Worm (Caenorhabditis elegans): Measurements from ENCODE around the gene C54F6.5.

DNA sequence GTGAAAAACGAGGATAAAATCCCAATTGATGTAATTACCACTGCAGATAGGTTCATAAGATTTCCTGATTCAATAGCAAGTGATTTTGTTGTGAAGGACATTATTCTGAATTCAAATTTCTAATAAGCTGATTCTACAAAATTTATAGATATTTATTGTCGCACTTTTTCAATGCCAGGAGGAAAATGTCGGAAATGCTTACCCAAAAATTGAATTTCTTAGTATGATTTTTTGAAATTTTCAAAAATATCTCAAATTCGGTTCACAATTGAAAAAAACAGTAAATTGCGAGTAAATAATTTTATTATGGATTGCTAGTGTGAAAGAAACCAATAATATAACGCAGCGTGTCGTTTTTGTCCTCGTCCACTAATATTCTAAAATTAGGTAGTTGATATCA lies 36.0 kb upstream of the C54F6.5 start, which contains the start of gene srbc-10:
- TF ChIP-seq sea-1 (GFP tag; conservative IDR thresholded peaks at IDR 0.05) (no peak), scrt-1 (GFP tag; IDR thresholded peaks at IDR 0.05) (no peak), ama-1 (optimal IDR thresholded peaks at IDR 0.05) (no peak), pes-1 (GFP tag; IDR thresholded peaks at IDR 0.05) (no peak), flt-1 (GFP tag; IDR thresholded peaks at IDR 0.05) (no peak), ets-7 (tag; optimal IDR thresholded peaks at IDR 0.05) (no peak), ceh-36 (tag; optimal IDR thresholded peaks at IDR 0.05) (no peak)
